Worm (Caenorhabditis elegans) whole organism, midembryonic: ENCODE results near the gene bcf-1.

Source experiments
- T22C8.4 ChIP-seq: fragments of 200-800 bp; sonication (Bioruptor generic); IDR thresholded peaks from 2 replicates; pipeline ENCODE4 v1.3.6; 2022; ENCODE audit warnings: missing genetic modification characterization, missing compliant biosample characterization
- cog-1 ChIP-seq: sonication (generic microtip); optimal IDR thresholded peaks from 2 replicates; lab custom pipeline; 2016; ENCODE audit warnings: missing genetic modification characterization, missing compliant biosample characterization
- ztf-23 ChIP-seq: fragments of 200-800 bp; sonication (Bioruptor generic); IDR thresholded peaks from 2 replicates; pipeline ENCODE4 v1.3.6; 2022; ENCODE audit warnings: missing genetic modification reagents, missing genetic modification characterization, missing compliant biosample characterization

- TF ChIP-seq ztf-23 (GFP tag; lab: Robert Waterston, UW) = no peak
- no peak for TF ChIP-seq T22C8.4
- TF ChIP-seq cog-1 (tag; lab: Kevin White, UChicago) = no peak
Measured at ce11 chrV:6389634-6390033, 18.9 kb downstream of the bcf-1 start, which contains the start of gene F57F4.2.
